Fruit fly (Drosophila melanogaster): Measurements from ENCODE around the gene Sgs7.

- TF ChIP-seq Sox15 (GFP tag; optimal IDR thresholded peaks at IDR 0.05): peak; percentile 62
- TF ChIP-seq net (GFP tag; optimal IDR thresholded peaks at IDR 0.05): peak; percentile 56
- peak; percentile 54 for TF ChIP-seq Blimp-1 (GFP tag; optimal IDR thresholded peaks at IDR 0.05)
- TF ChIP-seq CG31627 (GFP tag; optimal IDR thresholded peaks at IDR 0.05): peak; percentile 86
- no peak for TF ChIP-seq CG16779 (tag; optimal IDR thresholded peaks at IDR 0.05)
- TF ChIP-seq CG10669 (GFP tag; optimal IDR thresholded peaks at IDR 0.05): peak; percentile 65
- peak; percentile 57 for TF ChIP-seq CG10631 (GFP tag; optimal IDR thresholded peaks at IDR 0.05)
- TF ChIP-seq acj6 (GFP tag; optimal IDR thresholded peaks at IDR 0.05): peak; percentile 69
- TF ChIP-seq Met (GFP tag; optimal IDR thresholded peaks at IDR 0.05): peak; percentile 84
- peak; percentile 86 for TF ChIP-seq topi (GFP tag; optimal IDR thresholded peaks at IDR 0.05)
Measured at dm6 chr3L:11491222-11491873, 18.3 kb upstream of the Sgs7 start.
